Comparison of ENCODE assay signal across 2 fruit fly cellular contexts in the genomic region with DNA sequence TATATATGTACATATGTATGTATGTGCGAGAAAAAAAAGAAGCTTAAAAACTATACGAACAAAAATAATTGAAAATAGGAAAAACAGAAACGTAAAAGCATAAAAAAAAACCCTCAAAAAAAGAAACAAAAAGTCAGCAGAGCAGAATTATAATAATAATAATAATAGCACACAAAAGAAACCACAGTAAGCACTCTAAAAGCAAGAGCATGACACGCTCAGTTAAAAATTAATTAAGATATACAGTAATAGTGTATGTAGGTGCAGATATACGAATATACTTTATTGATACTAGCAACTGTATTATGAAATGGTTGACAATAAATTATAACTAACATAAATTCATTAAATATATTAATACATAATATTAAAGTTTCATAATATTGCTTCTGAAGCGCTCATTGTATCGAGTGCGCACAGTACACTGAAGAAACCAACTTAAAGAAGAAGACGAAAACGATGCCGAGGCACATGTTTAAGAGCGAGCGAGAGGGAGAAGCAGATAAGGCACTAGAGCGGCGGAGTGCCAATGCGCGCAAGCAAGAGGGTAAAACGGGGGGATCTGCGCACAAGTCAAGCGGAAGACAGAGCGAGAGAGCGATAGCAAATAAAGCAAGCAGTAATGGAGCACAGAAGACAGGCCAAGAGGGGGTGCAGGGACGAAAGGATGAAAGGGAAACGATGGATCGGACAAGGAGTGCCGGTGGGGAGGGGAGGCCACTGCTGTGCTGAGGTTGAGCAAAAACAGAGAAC.
A peak's percentile ranks its signal among the peaks of the same experiment; 100 is the strongest.
TF ChIP-seq lines count a peak whose summit lies in the region.

No protein-coding gene starts in this region.

TF ChIP-seq in whole organism, embryonic, 481 proteins besides CTCF, POLR2A, EP300 and RAD21 (continued from another document and continues in another):
- peak; percentile 80 for TF ChIP-seq nerfin-1 (tag; optimal IDR thresholded peaks at IDR 0.05; lab: Kevin White, UChicago)
- peak; percentile 94 for TF ChIP-seq Fer3 (tag; optimal IDR thresholded peaks at IDR 0.05; lab: Kevin White, UChicago)
- TF ChIP-seq Ada2b (GFP tag; IDR thresholded peaks at IDR 0.05; lab: Robert Waterston, UW) = peak; percentile 90
- TF ChIP-seq CG16813 (GFP tag; IDR thresholded peaks at IDR 0.05; lab: Robert Waterston, UW; ENCODE audit: partially characterized antibody) = no peak
- TF ChIP-seq CG12219 (GFP tag; optimal IDR thresholded peaks at IDR 0.05; lab: Kevin White, UChicago) = peak; percentile 61
- peak; percentile 80 for TF ChIP-seq ara (GFP tag; IDR thresholded peaks at IDR 0.05; lab: Robert Waterston, UW)
- 0 out of 2 replicates have a peak, but pooled peaks have one; percentile 14 for TF ChIP-seq sna (GFP tag; IDR thresholded peaks at IDR 0.05; lab: Robert Waterston, UW; ENCODE audit: partially characterized antibody)
- TF ChIP-seq phol (tag; optimal IDR thresholded peaks at IDR 0.05; lab: Kevin White, UChicago) = peak; percentile 91
- TF ChIP-seq dmrt99B (tag; optimal IDR thresholded peaks at IDR 0.05; lab: Kevin White, UChicago) = peak; percentile 93
- TF ChIP-seq CG4730 (GFP tag; IDR thresholded peaks at IDR 0.05; lab: Robert Waterston, UW) = peak; percentile 87
- TF ChIP-seq danr (GFP tag; IDR thresholded peaks at IDR 0.05; lab: Robert Waterston, UW) = peak; percentile 81
- peak; percentile 92 for TF ChIP-seq CG15696 (tag; optimal IDR thresholded peaks at IDR 0.05; lab: Kevin White, UChicago)
- TF ChIP-seq CG3726 (GFP tag; IDR thresholded peaks at IDR 0.05; lab: Robert Waterston, UW) = no peak; the same call in 2 of the 3 replicates
- no peak for TF ChIP-seq CG3163 (GFP tag; optimal IDR thresholded peaks at IDR 0.05; lab: Kevin White, UChicago)
- TF ChIP-seq corto (GFP tag; optimal IDR thresholded peaks at IDR 0.05; lab: Kevin White, UChicago) = peak; percentile 69
- no peak; the same call in 2 of the 3 replicates for TF ChIP-seq knrl (GFP tag; IDR thresholded peaks at IDR 0.05; lab: Robert Waterston, UW; ENCODE audit: partially characterized antibody)
- TF ChIP-seq eve (GFP tag; optimal IDR thresholded peaks at IDR 0.05; lab: Kevin White, UChicago) = no peak
- peak; percentile 66; the same call in 2 of the 3 replicates for TF ChIP-seq jigr1 (GFP tag; IDR thresholded peaks at IDR 0.05; lab: Robert Waterston, UW)
- TF ChIP-seq Hmr (GFP tag; optimal IDR thresholded peaks at IDR 0.05; lab: Kevin White, UChicago) = peak; percentile 91
- peak; percentile 64 for TF ChIP-seq Jarid2 (GFP tag; optimal IDR thresholded peaks at IDR 0.05; lab: Kevin White, UChicago)
- peak; percentile 89 for TF ChIP-seq tap (tag; optimal IDR thresholded peaks at IDR 0.05; lab: Kevin White, UChicago)
- peak; percentile 83 for TF ChIP-seq trem (tag; optimal IDR thresholded peaks at IDR 0.05; lab: Kevin White, UChicago)
- TF ChIP-seq zfh2 (GFP tag; optimal IDR thresholded peaks at IDR 0.05; lab: Kevin White, UChicago) = no peak
- TF ChIP-seq CG32767 (GFP tag; IDR thresholded peaks at IDR 0.05; lab: Robert Waterston, UW) = peak; percentile 78
- no peak for TF ChIP-seq maf-S (GFP tag; optimal IDR thresholded peaks at IDR 0.05; lab: Kevin White, UChicago)
- TF ChIP-seq CG11504 (tag; optimal IDR thresholded peaks at IDR 0.05; lab: Kevin White, UChicago) = peak; percentile 93
- no peak for TF ChIP-seq cg (GFP tag; optimal IDR thresholded peaks at IDR 0.05; lab: Kevin White, UChicago)
- TF ChIP-seq CG14050 (GFP tag; IDR thresholded peaks at IDR 0.05; lab: Robert Waterston, UW) = peak; percentile 81
- peak; percentile 89 for TF ChIP-seq CG10209 (GFP tag; optimal IDR thresholded peaks at IDR 0.05; lab: Kevin White, UChicago)
- peak; percentile 91 for TF ChIP-seq tgo (GFP tag; IDR thresholded peaks at IDR 0.05; lab: Robert Waterston, UW)
- TF ChIP-seq gem (tag; optimal IDR thresholded peaks at IDR 0.05; lab: Kevin White, UChicago) = peak; percentile 96
- peak; percentile 81 for TF ChIP-seq CG9727 (GFP tag; optimal IDR thresholded peaks at IDR 0.05; lab: Kevin White, UChicago)
- peak; percentile 78 for TF ChIP-seq ATbp (GFP tag; optimal IDR thresholded peaks at IDR 0.05; lab: Kevin White, UChicago)
- TF ChIP-seq CG30431 (GFP tag; optimal IDR thresholded peaks at IDR 0.05; lab: Kevin White, UChicago) = peak; percentile 66
- peak in 1 of 2 experiments; percentile 10 for TF ChIP-seq tll (GFP tag; optimal IDR thresholded peaks at IDR 0.05; lab: Kevin White, UChicago)
- peak; percentile 95 for TF ChIP-seq CG7839 (tag; optimal IDR thresholded peaks at IDR 0.05; lab: Kevin White, UChicago)
- no peak; the same call in 2 of the 3 replicates for TF ChIP-seq Optix (GFP tag; IDR thresholded peaks at IDR 0.05; lab: Robert Waterston, UW)
- TF ChIP-seq CG15073 (GFP tag; optimal IDR thresholded peaks at IDR 0.05; lab: Kevin White, UChicago) = peak; percentile 34
- peak; percentile 86 for TF ChIP-seq Xbp1 (GFP tag; optimal IDR thresholded peaks at IDR 0.05; lab: Kevin White, UChicago)
- TF ChIP-seq stc (GFP tag; IDR thresholded peaks at IDR 0.05; lab: Robert Waterston, UW) = peak; percentile 89
- no peak for TF ChIP-seq CG7963 (GFP tag; IDR thresholded peaks at IDR 0.05; lab: Robert Waterston, UW; ENCODE audit: partially characterized antibody)
- TF ChIP-seq shn (GFP tag; optimal IDR thresholded peaks at IDR 0.05; lab: Kevin White, UChicago) = no peak
- TF ChIP-seq Lpt (GFP tag; optimal IDR thresholded peaks at IDR 0.05; lab: Kevin White, UChicago) = peak; percentile 79
- TF ChIP-seq Hr3 (GFP tag; optimal IDR thresholded peaks at IDR 0.05; lab: Kevin White, UChicago) = peak; percentile 84
- peak; percentile 80 for TF ChIP-seq CG7357 (GFP tag; IDR thresholded peaks at IDR 0.05; lab: Robert Waterston, UW)
- no peak for TF ChIP-seq CG12236 (GFP tag; optimal IDR thresholded peaks at IDR 0.05; lab: Kevin White, UChicago)
- peak; percentile 69 for TF ChIP-seq CG9437 (GFP tag; optimal IDR thresholded peaks at IDR 0.05; lab: Kevin White, UChicago)
- TF ChIP-seq CG17328 (GFP tag; IDR thresholded peaks at IDR 0.05; lab: Robert Waterston, UW) = peak; percentile 78
- no peak for TF ChIP-seq btn (GFP tag; optimal IDR thresholded peaks at IDR 0.05; lab: Kevin White, UChicago)
- TF ChIP-seq tup (GFP tag; optimal IDR thresholded peaks at IDR 0.05; lab: Kevin White, UChicago) = peak; percentile 12
- peak; percentile 34 for TF ChIP-seq chm (GFP tag; IDR thresholded peaks at IDR 0.05; lab: Robert Waterston, UW)
- no peak for TF ChIP-seq CG31388 (GFP tag; optimal IDR thresholded peaks at IDR 0.05; lab: Kevin White, UChicago)
- TF ChIP-seq Ets97D (GFP tag; optimal IDR thresholded peaks at IDR 0.05; lab: Kevin White, UChicago) = no peak
- TF ChIP-seq CG10959 (GFP tag; IDR thresholded peaks at IDR 0.05; lab: Robert Waterston, UW) = peak; percentile 72
- TF ChIP-seq lbe (GFP tag; optimal IDR thresholded peaks at IDR 0.05; lab: Kevin White, UChicago) = peak; percentile 22
- TF ChIP-seq CG8765 (GFP tag; IDR thresholded peaks at IDR 0.05; lab: Robert Waterston, UW) = peak; percentile 45; the same call in 1 of the 2 replicates
- TF ChIP-seq az2 (GFP tag; optimal IDR thresholded peaks at IDR 0.05; lab: Kevin White, UChicago) = peak; percentile 78
- no peak for TF ChIP-seq HLH54F (GFP tag; optimal IDR thresholded peaks at IDR 0.05; lab: Kevin White, UChicago)
- TF ChIP-seq tio (GFP tag; optimal IDR thresholded peaks at IDR 0.05; lab: Kevin White, UChicago) = peak; percentile 80
- TF ChIP-seq CG33213 (GFP tag; optimal IDR thresholded peaks at IDR 0.05; lab: Kevin White, UChicago) = no peak

TF ChIP-seq in whole organism, prepupa, 60 proteins besides CTCF, POLR2A, EP300 and RAD21 (continued from another document):
- TF ChIP-seq topi (GFP tag; optimal IDR thresholded peaks at IDR 0.05; lab: Kevin White, UChicago) (peak; percentile 48), CG1621 (tag; optimal IDR thresholded peaks at IDR 0.05; lab: Kevin White, UChicago) (peak; percentile 5), CG8119 (GFP tag; IDR thresholded peaks at IDR 0.05; lab: Robert Waterston, UW) (peak; percentile 91), Hr38 (GFP tag; optimal IDR thresholded peaks at IDR 0.05; lab: Kevin White, UChicago) (no peak), Blimp-1 (GFP tag; optimal IDR thresholded peaks at IDR 0.05; lab: Kevin White, UChicago) (no peak), Ets96B (tag; optimal IDR thresholded peaks at IDR 0.05; lab: Kevin White, UChicago) (peak; percentile 58), CG10669 (GFP tag; optimal IDR thresholded peaks at IDR 0.05; lab: Kevin White, UChicago) (peak; percentile 80), Sox15 (GFP tag; optimal IDR thresholded peaks at IDR 0.05; lab: Kevin White, UChicago) (peak; percentile 80), esn (GFP tag; optimal IDR thresholded peaks at IDR 0.05; lab: Kevin White, UChicago) (peak; percentile 80), CG6163 (GFP tag; IDR thresholded peaks at IDR 0.05; lab: Robert Waterston, UW) (peak; percentile 97), CG11902 (GFP tag; optimal IDR thresholded peaks at IDR 0.05; lab: Kevin White, UChicago) (peak; percentile 69), CG16779 (tag; optimal IDR thresholded peaks at IDR 0.05; lab: Kevin White, UChicago) (peak; percentile 88), CG3919 (GFP tag; optimal IDR thresholded peaks at IDR 0.05; lab: Kevin White, UChicago) (peak; percentile 78)
TF ChIP-seq in whole organism, prepupa: peak in this region for 52.
